Worm (Caenorhabditis elegans): ENCODE data around the gene nrde-1.

ce11 chrIII:3730475-3730874, 17.2 kb downstream of the nrde-1 start, which contains the start of gene F34D10.8:
- TF ChIP-seq aha-1 (tag) (no peak), arid-1 (GFP tag; conservative IDR thresholded peaks at IDR 0.05) (no peak), snpc-4 (tag; optimal IDR thresholded peaks at IDR 0.05) (no peak), lsy-2 (tag; optimal IDR thresholded peaks at IDR 0.05) (no peak), mdt-29 (GFP tag; IDR thresholded peaks at IDR 0.05) (no peak), F37D6.2 (tag; optimal IDR thresholded peaks at IDR 0.05) (no peak), unc-62 (GFP tag; optimal IDR thresholded peaks at IDR 0.05 in 1 of 2) (no peak), unc-62 (tag; optimal IDR thresholded peaks at IDR 0.05) (no peak), ama-1 (optimal IDR thresholded peaks at IDR 0.05) (no peak), ztf-11 (tag; optimal IDR thresholded peaks at IDR 0.05) (no peak), nhr-28 (tag; optimal IDR thresholded peaks at IDR 0.05) (no peak), ceh-82 (tag; optimal IDR thresholded peaks at IDR 0.05) (no peak), nhr-76 (tag; optimal IDR thresholded peaks at IDR 0.05) (no peak)

All from whole organism, L4 larva.